Fruit fly (Drosophila melanogaster) whole organism, pupa: ENCODE measurements around the gene D19B.

Experiments used
- CG10348 ChIP-seq: fragments of 200-800 bp; sonication (Bioruptor generic); IDR thresholded peaks from 2 replicates; pipeline ENCODE4 v1.3.6; 2022; ENCODE audit warnings: missing biosample characterization, missing genetic modification characterization
- CG12605 ChIP-seq: fragments of 200-800 bp; sonication (Bioruptor generic); IDR thresholded peaks from 2 replicates; pipeline ENCODE4 v1.3.6; 2022; ENCODE audit warnings: missing biosample characterization, missing genetic modification characterization
- CG15710 ChIP-seq: fragments of 200-800 bp; sonication (Bioruptor generic); optimal IDR thresholded peaks from 2 replicates; lab custom pipeline; 2018; ENCODE audit warnings: missing biosample characterization, mild to moderate bottlenecking, missing genetic modification characterization, moderate library complexity
- CG17806 ChIP-seq: fragments of 200-800 bp; sonication (Bioruptor generic); optimal IDR thresholded peaks from 2 replicates; lab custom pipeline; 2018; ENCODE audit warnings: missing biosample characterization, mild to moderate bottlenecking, missing genetic modification characterization, moderate library complexity
- CG32121 ChIP-seq: fragments of 200-800 bp; sonication (Bioruptor generic); IDR thresholded peaks from 2 replicates; pipeline ENCODE4 v1.3.6; 2022; ENCODE audit warnings: missing biosample characterization, missing genetic modification characterization
- CG9948 ChIP-seq: fragments of 200-800 bp; sonication (Bioruptor generic); optimal IDR thresholded peaks from 2 replicates; lab custom pipeline; 2018; ENCODE audit warnings: missing biosample characterization, mild to moderate bottlenecking, missing genetic modification characterization, moderate library complexity
- Pif1A ChIP-seq: fragments of 200-800 bp; sonication (Bioruptor generic); optimal IDR thresholded peaks from 3 replicates; lab custom pipeline; 2016; ENCODE audit warnings: missing biosample characterization, missing genetic modification characterization
- fd96Ca ChIP-seq: fragments of 200-800 bp; sonication (Bioruptor generic); IDR thresholded peaks from 3 replicates; pipeline ENCODE4 v1.3.6; 2022; ENCODE audit warnings: missing biosample characterization, missing genetic modification characterization
- gl ChIP-seq: fragments of 200-800 bp; sonication (Bioruptor generic); optimal IDR thresholded peaks from 2 replicates; lab custom pipeline; 2018; ENCODE audit warnings: missing biosample characterization, mild to moderate bottlenecking, missing genetic modification characterization

DNA sequence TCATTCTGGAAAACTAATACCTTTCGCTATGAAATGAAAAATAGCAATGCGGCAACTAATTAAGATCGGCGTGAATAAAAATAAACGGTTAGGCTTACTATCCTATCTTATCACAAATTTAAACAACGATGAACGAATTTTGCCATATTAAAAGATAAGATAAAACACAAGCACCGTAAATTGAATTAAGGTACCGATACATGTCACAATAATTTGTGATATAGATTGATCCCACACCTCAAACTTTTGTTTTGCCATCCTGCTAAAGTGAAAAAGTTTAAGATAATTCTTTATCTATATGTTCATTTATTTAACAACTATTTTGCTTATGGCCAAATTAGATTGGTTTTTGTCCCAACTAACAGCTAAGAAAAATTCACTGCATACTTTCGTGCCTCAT lies 49.3 kb upstream of the D19B start, which contains the start of gene CG42714:
- TF ChIP-seq CG9948 (tag; lab: Kevin White, UChicago), result no peak
- TF ChIP-seq CG12605 (GFP tag; lab: Robert Waterston, UW), result no peak
- no peak for TF ChIP-seq CG17806 (tag; lab: Kevin White, UChicago)
- TF ChIP-seq CG32121, result no peak
- TF ChIP-seq CG10348 (GFP tag; lab: Robert Waterston, UW), result no peak
- TF ChIP-seq gl (tag; lab: Kevin White, UChicago), result no peak
- TF ChIP-seq fd96Ca, result no peak
- TF ChIP-seq Pif1A, result no peak
- TF ChIP-seq CG15710 (tag; lab: Kevin White, UChicago), result no peak
